Fruit fly (Drosophila melanogaster) whole organism, adult: Measurements from ENCODE around the gene CG32270.

ENCODE experiments used
- CG12768 ChIP-seq: fragments of 200-800 bp; sonication (Bioruptor generic); optimal IDR thresholded peaks from 2 replicates; lab custom pipeline; 2017; ENCODE audit warnings: missing biosample characterization, missing genetic modification characterization, mild to moderate bottlenecking, moderate library complexity, missing genetic modification reagents
- CG5204 ChIP-seq: fragments of 200-800 bp; sonication (Bioruptor generic); optimal IDR thresholded peaks from 2 replicates; lab custom pipeline; 2016; ENCODE audit warnings: missing biosample characterization, missing genetic modification characterization
- CG7045 ChIP-seq: fragments of 200-800 bp; sonication (Bioruptor generic); optimal IDR thresholded peaks from 2 replicates; lab custom pipeline; 2017; ENCODE audit warnings: missing biosample characterization, mild to moderate bottlenecking, missing genetic modification characterization
- CG7101 ChIP-seq: fragments of 200-800 bp; sonication (Bioruptor generic); optimal IDR thresholded peaks from 2 replicates; lab custom pipeline; 2018; ENCODE audit warnings: missing biosample characterization, mild to moderate bottlenecking, missing genetic modification characterization, moderate library complexity
- Crg-1 ChIP-seq: fragments of 200-800 bp; sonication (Bioruptor generic); optimal IDR thresholded peaks from 2 replicates; lab custom pipeline; 2016; ENCODE audit warnings: missing biosample characterization, missing genetic modification characterization
- Hr96 ChIP-seq: fragments of 200-800 bp; sonication (Bioruptor generic); optimal IDR thresholded peaks from 2 replicates; lab custom pipeline; 2016; ENCODE audit warnings: missing biosample characterization, missing genetic modification characterization
- Mnt ChIP-seq: fragments of 200-800 bp; sonication (Bioruptor generic); optimal IDR thresholded peaks from 2 replicates; lab custom pipeline; 2016; ENCODE audit warnings: missing biosample characterization, mild to moderate bottlenecking, missing genetic modification characterization
- bab1 ChIP-seq: fragments of 200-800 bp; sonication (Bioruptor generic); optimal IDR thresholded peaks from 3 replicates; lab custom pipeline; 2019; ENCODE audit warnings: missing biosample characterization, mild to moderate bottlenecking, missing genetic modification characterization, moderate library complexity
- cic ChIP-seq: fragments of 200-800 bp; sonication (Bioruptor generic); optimal IDR thresholded peaks from 2 replicates; lab custom pipeline; 2017; ENCODE audit warnings: missing biosample characterization, mild to moderate bottlenecking, missing genetic modification characterization, moderate library complexity
- ovo ChIP-seq: fragments of 200-800 bp; sonication (Bioruptor generic); optimal IDR thresholded peaks from 2 replicates; lab custom pipeline; 2016; ENCODE audit warnings: missing biosample characterization, missing genetic modification characterization

- TF ChIP-seq bab1 (GFP tag; lab: Kevin White, UChicago) (no peak), Crg-1 (GFP tag; lab: Kevin White, UChicago) (no peak), CG12768 (GFP tag; lab: Kevin White, UChicago) (no peak), CG7101 (tag; lab: Kevin White, UChicago) (no peak), CG5204 (GFP tag; lab: Kevin White, UChicago) (no peak), cic (GFP tag; lab: Kevin White, UChicago) (no peak), CG7045 (GFP tag; lab: Kevin White, UChicago) (no peak), Hr96 (GFP tag; lab: Kevin White, UChicago) (no peak), ovo (GFP tag; lab: Kevin White, UChicago) (no peak), Mnt (no peak)
Observed at dm6 chr3L:3186364-3186763, 22.4 kb downstream of the CG32270 start, which contains the start of gene CG32284.
